Fruit fly (Drosophila melanogaster) whole organism, adult: Measurements from ENCODE around the gene sowah.

ENCODE experiments used
- CG14711 ChIP-seq: fragments of 200-800 bp; sonication (Bioruptor generic); optimal IDR thresholded peaks from 2 replicates; lab custom pipeline; 2018; ENCODE audit warnings: missing biosample characterization, mild to moderate bottlenecking, missing genetic modification characterization, moderate library complexity
- CG33017 ChIP-seq: fragments of 200-800 bp; sonication (Bioruptor generic); optimal IDR thresholded peaks from 2 replicates; lab custom pipeline; 2018; ENCODE audit warnings: missing biosample characterization, mild to moderate bottlenecking, missing genetic modification characterization, moderate library complexity
- CG7045 ChIP-seq: fragments of 200-800 bp; sonication (Bioruptor generic); optimal IDR thresholded peaks from 2 replicates; lab custom pipeline; 2017; ENCODE audit warnings: missing biosample characterization, mild to moderate bottlenecking, missing genetic modification characterization
- Hr96 ChIP-seq: fragments of 200-800 bp; sonication (Bioruptor generic); optimal IDR thresholded peaks from 2 replicates; lab custom pipeline; 2016; ENCODE audit warnings: missing biosample characterization, missing genetic modification characterization
- cic ChIP-seq: fragments of 200-800 bp; sonication (Bioruptor generic); optimal IDR thresholded peaks from 2 replicates; lab custom pipeline; 2017; ENCODE audit warnings: missing biosample characterization, mild to moderate bottlenecking, missing genetic modification characterization, moderate library complexity
- cnc ChIP-seq, 2 experiments: fragments of >200 bp; optimal IDR thresholded peaks; 2 replicates each; lab custom pipeline; 2017
- kay ChIP-seq: fragments of 200-800 bp; sonication (Bioruptor generic); peaks from one replicate; lab custom pipeline; 2016; ENCODE audit warnings: missing biosample characterization, missing genetic modification characterization, borderline replicate concordance
- toe ChIP-seq: fragments of 200-800 bp; sonication (Bioruptor generic); optimal IDR thresholded peaks from 2 replicates; lab custom pipeline; 2016; ENCODE audit warnings: missing biosample characterization, missing genetic modification characterization

DNA sequence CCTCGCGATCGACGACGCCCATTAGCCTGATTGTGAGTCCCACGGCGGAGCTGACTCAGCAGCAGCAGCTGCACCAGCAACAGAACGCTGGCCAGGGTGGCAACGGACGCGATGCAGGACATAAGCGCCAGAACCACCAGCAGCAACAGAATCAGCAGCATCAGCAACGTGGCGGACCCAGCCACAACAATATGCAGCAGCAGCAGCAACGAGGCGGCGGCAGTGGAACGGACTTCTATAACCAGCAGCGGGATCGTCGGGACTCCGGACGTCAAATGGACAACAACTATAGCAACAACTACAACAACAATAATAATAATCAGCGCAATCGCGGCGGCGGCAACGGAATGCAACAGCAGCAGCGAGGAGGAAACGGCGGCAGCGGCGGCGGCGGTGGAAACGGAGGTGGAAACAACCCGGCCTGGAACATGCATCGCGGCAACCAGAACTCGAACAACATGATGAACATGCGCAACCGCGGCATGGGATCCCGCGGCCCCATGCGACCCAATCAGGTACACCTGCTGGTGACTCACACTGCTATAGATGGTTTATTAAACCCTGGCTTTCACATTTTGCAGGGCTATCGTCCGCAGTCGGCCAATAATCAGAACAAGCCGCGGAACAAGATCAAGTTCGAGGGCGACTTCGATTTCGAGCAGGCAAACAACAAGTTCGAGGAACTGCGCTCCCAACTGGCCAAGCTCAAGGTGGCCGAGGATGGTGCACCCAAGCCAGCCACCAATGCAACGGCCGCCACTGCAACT, 54.7 kb downstream of the sowah start:
- TF ChIP-seq CG7045 (GFP tag; lab: Kevin White, UChicago), result no peak
- no peak for TF ChIP-seq CG14711
- TF ChIP-seq kay (GFP tag; lab: Kevin White, UChicago), result no peak
- no peak for TF ChIP-seq cnc (optimal IDR thresholded peaks at IDR 0.05; lab: Kevin White, UChicago)
- no peak for TF ChIP-seq Hr96
- no peak for TF ChIP-seq toe (GFP tag; lab: Kevin White, UChicago)
- TF ChIP-seq CG33017, result no peak
- no peak for TF ChIP-seq cic (GFP tag; lab: Kevin White, UChicago)
